Fruit fly (Drosophila melanogaster) whole organism, adult: Measurements from ENCODE around the gene Nmdmc.

Experiments used
- Clk ChIP-seq: fragments of 200-800 bp; sonication (Bioruptor generic); optimal IDR thresholded peaks from 2 replicates; lab custom pipeline; 2017; ENCODE audit warnings: missing biosample characterization, missing genetic modification characterization
- pad ChIP-seq: fragments of 200-800 bp; sonication (Bioruptor generic); optimal IDR thresholded peaks from 3 replicates; lab custom pipeline; 2017; ENCODE audit warnings: missing biosample characterization, missing genetic modification characterization, mild to moderate bottlenecking, moderate library complexity, missing genetic modification reagents
- toe ChIP-seq: fragments of 200-800 bp; sonication (Bioruptor generic); optimal IDR thresholded peaks from 2 replicates; lab custom pipeline; 2016; ENCODE audit warnings: missing biosample characterization, missing genetic modification characterization

- TF ChIP-seq pad (GFP tag; lab: Kevin White, UChicago) (no peak), toe (GFP tag; lab: Kevin White, UChicago) (peak; percentile 10), Clk (GFP tag; lab: Kevin White, UChicago) (peak; percentile 9)
Observed at dm6 chr3R:9064874-9065273, 14.5 kb upstream of the Nmdmc start, which contains the start of the genes beag and Ada.
